Fruit fly (Drosophila melanogaster) whole organism, embryonic: ENCODE measurements around the gene drn.

ENCODE experiments used
- Antp ChIP-seq: fragments of 200-800 bp; sonication (Bioruptor generic); optimal IDR thresholded peaks from 3 replicates; lab custom pipeline; 2016; ENCODE audit warnings: missing biosample characterization, missing genetic modification characterization
- Atf3 ChIP-seq: fragments of 200-800 bp; sonication (Bioruptor generic); optimal IDR thresholded peaks from 3 replicates; lab custom pipeline; 2016; ENCODE audit warnings: missing biosample characterization, missing genetic modification characterization
- CG12071 ChIP-seq: fragments of 200-800 bp; sonication (Bioruptor generic); optimal IDR thresholded peaks from 3 replicates; lab custom pipeline; 2018; ENCODE audit warnings: missing biosample characterization, mild to moderate bottlenecking, missing genetic modification characterization
- CG12391 ChIP-seq: fragments of 200-800 bp; sonication (Bioruptor generic); optimal IDR thresholded peaks from 3 replicates; lab custom pipeline; 2018; ENCODE audit warnings: missing biosample characterization, mild to moderate bottlenecking, missing genetic modification characterization, moderate library complexity
- CG12769 ChIP-seq: fragments of 200-800 bp; sonication (Bioruptor generic); optimal IDR thresholded peaks from 2 replicates; lab custom pipeline; 2019; ENCODE audit warnings: missing biosample characterization, mild to moderate bottlenecking, missing genetic modification characterization, moderate library complexity
- CG13624 ChIP-seq: fragments of 200-800 bp; sonication (Bioruptor generic); optimal IDR thresholded peaks from 2 replicates; lab custom pipeline; 2016; ENCODE audit warnings: missing biosample characterization, missing genetic modification characterization
- CG13775 ChIP-seq: fragments of 200-800 bp; sonication (Bioruptor generic); optimal IDR thresholded peaks from 3 replicates; lab custom pipeline; 2017; ENCODE audit warnings: missing biosample characterization, mild to moderate bottlenecking, missing genetic modification characterization
- CG14860 ChIP-seq: fragments of 200-800 bp; sonication (Bioruptor generic); IDR thresholded peaks from 3 replicates; pipeline ENCODE4 v1.3.6; 2022; ENCODE audit warnings: missing biosample characterization, missing genetic modification characterization; ENCODE audit not compliant: partially characterized antibody
- CG15479 ChIP-seq: fragments of 200-800 bp; sonication (Bioruptor generic); optimal IDR thresholded peaks from 3 replicates; lab custom pipeline; 2019; ENCODE audit warnings: missing biosample characterization, mild to moderate bottlenecking, missing genetic modification characterization, moderate library complexity
- CG17802 ChIP-seq: fragments of 200-800 bp; sonication (Bioruptor generic); optimal IDR thresholded peaks from 2 replicates; lab custom pipeline; 2018; ENCODE audit warnings: missing biosample characterization, mild to moderate bottlenecking, missing genetic modification characterization, moderate library complexity
- CG2199 ChIP-seq: fragments of 200-800 bp; sonication (Bioruptor generic); IDR thresholded peaks from 3 replicates; pipeline ENCODE4 v1.3.6; 2022; ENCODE audit warnings: missing biosample characterization, missing genetic modification characterization
- CG31224 ChIP-seq: fragments of 200-800 bp; sonication (Bioruptor generic); IDR thresholded peaks from 2 replicates; pipeline ENCODE4 v1.3.6; 2022; ENCODE audit warnings: missing biosample characterization, missing genetic modification characterization
- CG32772 ChIP-seq: fragments of 200-800 bp; sonication (Bioruptor generic); IDR thresholded peaks from 2 replicates; pipeline ENCODE4 v1.3.6; 2022; ENCODE audit warnings: missing biosample characterization, missing genetic modification characterization
- CG3281 ChIP-seq: fragments of 200-800 bp; sonication (Bioruptor generic); optimal IDR thresholded peaks from 3 replicates; lab custom pipeline; 2017; ENCODE audit warnings: missing biosample characterization, mild to moderate bottlenecking, missing genetic modification characterization
- CG34224 ChIP-seq: fragments of 200-800 bp; sonication (Bioruptor generic); IDR thresholded peaks from 3 replicates; pipeline ENCODE4 v1.3.6; 2022; ENCODE audit warnings: missing biosample characterization, missing genetic modification characterization; ENCODE audit not compliant: partially characterized antibody
- CG3995 ChIP-seq: fragments of 200-800 bp; sonication (Bioruptor generic); optimal IDR thresholded peaks from 3 replicates; lab custom pipeline; 2016; ENCODE audit warnings: missing biosample characterization, missing genetic modification characterization
- CG4404 ChIP-seq: fragments of 200-800 bp; sonication (Bioruptor generic); IDR thresholded peaks from 2 replicates; pipeline ENCODE4 v1.3.6; 2022; ENCODE audit warnings: missing biosample characterization, missing genetic modification characterization
- CG6683 ChIP-seq: fragments of 200-800 bp; sonication (Bioruptor generic); optimal IDR thresholded peaks from 2 replicates; lab custom pipeline; 2017; ENCODE audit warnings: missing biosample characterization, mild to moderate bottlenecking, missing genetic modification characterization, missing genetic modification reagents
- CG6813 ChIP-seq: fragments of 200-800 bp; sonication (Bioruptor generic); optimal IDR thresholded peaks from 2 replicates; lab custom pipeline; 2017; ENCODE audit warnings: missing biosample characterization, missing genetic modification characterization, mild to moderate bottlenecking, moderate library complexity, missing genetic modification reagents
- CG6854 ChIP-seq: fragments of 200-800 bp; sonication (Bioruptor generic); optimal IDR thresholded peaks from 3 replicates; lab custom pipeline; 2017; ENCODE audit warnings: missing biosample characterization, mild to moderate bottlenecking, missing genetic modification characterization
- CG8478 ChIP-seq: fragments of >200 bp; optimal IDR thresholded peaks from 2 replicates; lab custom pipeline; 2018
- CHES-1-like ChIP-seq: fragments of 200-800 bp; sonication (Bioruptor generic); optimal IDR thresholded peaks from 2 replicates; lab custom pipeline; 2016; ENCODE audit warnings: missing biosample characterization, missing genetic modification characterization
- CTCF ChIP-seq: fragments of 200-800 bp; sonication (Bioruptor generic); optimal IDR thresholded peaks from 2 replicates; lab custom pipeline; 2017; ENCODE audit warnings: missing biosample characterization, mild to moderate bottlenecking, missing genetic modification characterization, moderate library complexity
- Dip3 ChIP-seq: fragments of 200-800 bp; sonication (Bioruptor generic); optimal IDR thresholded peaks from 3 replicates; lab custom pipeline; 2016; ENCODE audit warnings: missing biosample characterization, missing genetic modification characterization
- Doc3 ChIP-seq: fragments of 200-800 bp; sonication (Bioruptor generic); IDR thresholded peaks from 3 replicates; pipeline ENCODE4 v1.3.6; 2022; ENCODE audit warnings: missing biosample characterization, missing genetic modification characterization; ENCODE audit not compliant: partially characterized antibody
- Ets97D ChIP-seq: fragments of 200-800 bp; sonication (Bioruptor generic); optimal IDR thresholded peaks from 3 replicates; lab custom pipeline; 2016; ENCODE audit warnings: missing biosample characterization, missing genetic modification characterization
- H2.0 ChIP-seq: fragments of 200-800 bp; sonication (Bioruptor generic); IDR thresholded peaks from 2 replicates; pipeline ENCODE4 v1.3.6; 2022; ENCODE audit warnings: missing biosample characterization, missing genetic modification characterization
- HLH54F ChIP-seq: fragments of 200-800 bp; sonication (Bioruptor generic); optimal IDR thresholded peaks from 3 replicates; lab custom pipeline; 2016; ENCODE audit warnings: missing biosample characterization, missing genetic modification characterization
- HLHmδ ChIP-seq: fragments of 200-800 bp; sonication (Bioruptor generic); optimal IDR thresholded peaks from 2 replicates; lab custom pipeline; 2018; ENCODE audit warnings: missing biosample characterization, mild to moderate bottlenecking, missing genetic modification characterization, moderate library complexity
- Hsf ChIP-seq: fragments of 200-800 bp; sonication (Bioruptor generic); optimal IDR thresholded peaks from 3 replicates; lab custom pipeline; 2016; ENCODE audit warnings: missing biosample characterization, missing genetic modification characterization
- Neu2 ChIP-seq: fragments of 200-800 bp; sonication (Bioruptor generic); optimal IDR thresholded peaks from 3 replicates; lab custom pipeline; 2016; ENCODE audit warnings: missing biosample characterization, missing genetic modification characterization, borderline replicate concordance
- Pdp1 ChIP-seq, 2 experiments: fragments of 200-800 bp; sonication (Bioruptor generic); optimal IDR thresholded peaks; 3 replicates each; lab custom pipeline; 2016; ENCODE audit warnings: missing biosample characterization in 2 of 2, missing genetic modification characterization in 2 of 2, mild to moderate bottlenecking in 1 of 2, moderate library complexity in 1 of 2
- Poxn ChIP-seq: fragments of 200-800 bp; sonication (Bioruptor generic); IDR thresholded peaks from 2 replicates; pipeline ENCODE4 v1.3.6; 2022; ENCODE audit warnings: missing biosample characterization, missing genetic modification characterization
- Ssrp ChIP-seq: fragments of 200-800 bp; sonication (Bioruptor generic); optimal IDR thresholded peaks from 2 replicates; lab custom pipeline; 2018; ENCODE audit warnings: missing biosample characterization, mild to moderate bottlenecking, missing genetic modification characterization, moderate library complexity
- Stat92E ChIP-seq, 3 experiments: fragments of >200 bp in 2 of 3; fragments of 200-800 bp in 1 of 3; sonication (Bioruptor generic) in 1 of 3; optimal IDR thresholded peaks; 2 replicates each; lab custom pipeline; 2017 to 2019; ENCODE audit warnings: missing biosample characterization in 3 of 3, missing genetic modification characterization in 3 of 3, mild to moderate bottlenecking in 1 of 3, moderate library complexity in 1 of 3
- bcd ChIP-seq: fragments of 200-800 bp; sonication (Bioruptor generic); optimal IDR thresholded peaks from 2 replicates; lab custom pipeline; 2017; ENCODE audit warnings: missing biosample characterization, mild to moderate bottlenecking, missing genetic modification characterization
- cad ChIP-seq: fragments of >200 bp; optimal IDR thresholded peaks from 2 replicates; lab custom pipeline; 2017; ENCODE audit warnings: missing biosample characterization, missing genetic modification characterization
- caup ChIP-seq: fragments of 200-800 bp; sonication (Bioruptor generic); optimal IDR thresholded peaks from 3 replicates; lab custom pipeline; 2017; ENCODE audit warnings: missing biosample characterization, mild to moderate bottlenecking, missing genetic modification characterization, moderate library complexity; ENCODE audit not compliant: severe bottlenecking
- da ChIP-seq: fragments of 200-800 bp; sonication (Bioruptor generic); optimal IDR thresholded peaks from 2 replicates; lab custom pipeline; 2016; ENCODE audit warnings: missing biosample characterization, missing genetic modification characterization
- grau ChIP-seq: fragments of 200-800 bp; optimal IDR thresholded peaks from 3 replicates; lab custom pipeline; 2019; ENCODE audit warnings: missing biosample characterization, mild to moderate bottlenecking, missing genetic modification characterization, moderate library complexity
- gsb ChIP-seq: fragments of 200-800 bp; sonication (Bioruptor generic); IDR thresholded peaks from 2 replicates; pipeline ENCODE4 v1.3.6; 2022; ENCODE audit warnings: missing biosample characterization, missing genetic modification characterization
- gsb-n ChIP-seq: fragments of 200-800 bp; sonication (Bioruptor generic); optimal IDR thresholded peaks from 3 replicates; lab custom pipeline; 2018; ENCODE audit warnings: missing biosample characterization, mild to moderate bottlenecking, missing genetic modification characterization
- jumu ChIP-seq: fragments of 200-800 bp; sonication (Bioruptor generic); optimal IDR thresholded peaks from 3 replicates; lab custom pipeline; 2016; ENCODE audit warnings: missing biosample characterization, missing genetic modification characterization
- nau ChIP-seq: fragments of 200-800 bp; sonication (Bioruptor generic); optimal IDR thresholded peaks from 3 replicates; lab custom pipeline; 2017; ENCODE audit warnings: missing biosample characterization, mild to moderate bottlenecking, missing genetic modification characterization, missing genetic modification reagents
- pnt ChIP-seq: fragments of 200-800 bp; sonication (Bioruptor generic); optimal IDR thresholded peaks from 3 replicates; lab custom pipeline; 2016; ENCODE audit warnings: missing biosample characterization, missing genetic modification characterization
- sens ChIP-seq: fragments of 200-800 bp; sonication (Bioruptor generic); peaks from one replicate; lab custom pipeline; 2016; ENCODE audit warnings: missing biosample characterization, missing genetic modification characterization
- stc ChIP-seq: fragments of 200-800 bp; sonication (Bioruptor generic); IDR thresholded peaks from 2 replicates; pipeline ENCODE4 v1.3.6; 2022; ENCODE audit warnings: missing biosample characterization, missing genetic modification characterization
- trem ChIP-seq: fragments of 200-800 bp; optimal IDR thresholded peaks from 3 replicates; lab custom pipeline; 2019; ENCODE audit warnings: missing biosample characterization, mild to moderate bottlenecking, missing genetic modification characterization, moderate library complexity
- wdn ChIP-seq: fragments of 200-800 bp; sonication (Bioruptor generic); IDR thresholded peaks from 2 replicates; pipeline ENCODE4 v1.3.6; 2022; ENCODE audit warnings: missing biosample characterization, missing genetic modification characterization

drn gene

dm6 chr3R:9341189-9342012 is 1.4 kb downstream of the drn start (continued):
- peak; percentile 97 for TF ChIP-seq CG34224 (GFP tag; lab: Robert Waterston, UW)
- TF ChIP-seq CG32772: 0 out of 2 replicates have a peak, but pooled peaks have one; percentile 36
- no peak for TF ChIP-seq cad
- peak; percentile 70 for TF ChIP-seq Hsf (GFP tag; lab: Kevin White, UChicago)
- TF ChIP-seq da (GFP tag; lab: Kevin White, UChicago): peak; percentile 1
- peak; percentile 45 for TF ChIP-seq Pdp1 (GFP tag; optimal IDR thresholded peaks at IDR 0.05; lab: Kevin White, UChicago)
- no peak for TF ChIP-seq Poxn (GFP tag; lab: Robert Waterston, UW)
- peak; percentile 65 for TF ChIP-seq Antp (GFP tag; lab: Kevin White, UChicago)
- peak; percentile 90 for TF ChIP-seq grau
- peak; percentile 29; the same call in 1 of the 2 replicates for TF ChIP-seq H2.0
- peak; percentile 75 for TF ChIP-seq Dip3
- peak; percentile 90 for TF ChIP-seq CG14860 (GFP tag; lab: Robert Waterston, UW)
- TF ChIP-seq CG15479 (GFP tag; lab: Kevin White, UChicago): no peak
- peak; percentile 57 for TF ChIP-seq Ssrp
- peak; percentile 94 for TF ChIP-seq HLHmδ (GFP tag; lab: Kevin White, UChicago)
- peak; percentile 81 for TF ChIP-seq CG6854 (GFP tag; lab: Kevin White, UChicago)
- TF ChIP-seq CG3995 (GFP tag; lab: Kevin White, UChicago): peak; percentile 47
- TF ChIP-seq CG3281 (GFP tag; lab: Kevin White, UChicago): peak; percentile 90
- peak; percentile 60 for TF ChIP-seq bcd (GFP tag; lab: Kevin White, UChicago)
- TF ChIP-seq CG13624: no peak
- TF ChIP-seq CG31224 (GFP tag; lab: Robert Waterston, UW): peak; percentile 55
- peak; percentile 5 for TF ChIP-seq Neu2 (GFP tag; lab: Kevin White, UChicago)
- TF ChIP-seq wdn (GFP tag; lab: Robert Waterston, UW): peak; percentile 37; the same call in 1 of the 2 replicates
- peak; percentile 60 for TF ChIP-seq CG6813 (GFP tag; lab: Kevin White, UChicago)
- peak; percentile 47 for TF ChIP-seq Ets97D (GFP tag; lab: Kevin White, UChicago)
- TF ChIP-seq CHES-1-like (GFP tag; lab: Kevin White, UChicago): peak; percentile 35
- TF ChIP-seq CG12391 (tag; lab: Kevin White, UChicago): peak; percentile 84
- peak; percentile 7 for TF ChIP-seq pnt (GFP tag; lab: Kevin White, UChicago)
- TF ChIP-seq stc (GFP tag; lab: Robert Waterston, UW): peak; percentile 56; the same call in 1 of the 2 replicates
- TF ChIP-seq CG13775: peak; percentile 63
- peak; percentile 65 for TF ChIP-seq CG6683 (GFP tag; lab: Kevin White, UChicago)
- TF ChIP-seq caup: peak; percentile 80
- TF ChIP-seq jumu: peak; percentile 57
- no peak for TF ChIP-seq CG4404 (GFP tag; lab: Robert Waterston, UW)
- peak; percentile 75 for TF ChIP-seq CG12769 (tag; lab: Kevin White, UChicago)
- TF ChIP-seq HLH54F: peak; percentile 41
- no peak for TF ChIP-seq CG8478 (lab: Kevin White, UChicago)
- TF ChIP-seq CG12071 (GFP tag; lab: Kevin White, UChicago): peak; percentile 49
- peak; percentile 95 for TF ChIP-seq Doc3 (GFP tag; lab: Robert Waterston, UW)
- TF ChIP-seq CTCF (GFP tag; lab: Kevin White, UChicago): peak; percentile 20
- TF ChIP-seq Atf3 (GFP tag; lab: Kevin White, UChicago): peak; percentile 34
- peak; percentile 76 for TF ChIP-seq trem
- peak; percentile 84 for TF ChIP-seq sens (GFP tag; lab: Kevin White, UChicago)
- peak in 1 of 3 experiments; percentile 5 for TF ChIP-seq Stat92E (GFP tag; optimal IDR thresholded peaks at IDR 0.05; lab: Kevin White, UChicago)
- peak; percentile 86; the same call in 2 of the 3 replicates for TF ChIP-seq CG2199 (GFP tag; lab: Robert Waterston, UW)
- no peak; the same call in 1 of the 2 replicates for TF ChIP-seq gsb
- TF ChIP-seq gsb-n (tag; lab: Kevin White, UChicago): peak; percentile 52
- no peak for TF ChIP-seq CG17802 (tag; lab: Kevin White, UChicago)
- peak; percentile 75 for TF ChIP-seq nau (GFP tag; lab: Kevin White, UChicago)
